Worm (Caenorhabditis elegans): ENCODE results near the gene ceh-79.

DNA sequence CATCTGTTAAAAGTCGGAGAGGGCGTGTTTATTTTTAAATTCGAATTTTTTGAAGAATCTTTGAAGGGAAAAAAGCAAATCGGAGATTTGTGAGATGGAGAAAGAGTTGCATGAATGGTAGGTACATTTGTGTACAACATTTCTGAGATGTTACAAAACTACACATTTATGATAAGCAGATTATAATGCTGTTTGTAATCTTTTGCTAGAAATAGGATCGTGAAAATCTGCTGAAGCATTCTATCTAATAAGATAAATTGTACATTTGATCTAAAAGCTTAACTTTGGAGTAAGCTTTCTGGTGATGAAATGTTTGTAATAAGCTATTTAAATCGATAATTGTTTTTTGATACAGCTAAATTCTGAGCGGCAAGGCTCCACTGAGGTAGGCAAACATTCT is 29.4 kb upstream of the ceh-79 start:
- TF ChIP-seq mbf-1 (tag; optimal IDR thresholded peaks at IDR 0.05), result no peak
- TF ChIP-seq snpc-4 (tag; optimal IDR thresholded peaks at IDR 0.05), result no peak
- TF ChIP-seq ama-1 (optimal IDR thresholded peaks at IDR 0.05), result no peak
- TF ChIP-seq ceh-82 (tag; optimal IDR thresholded peaks at IDR 0.05), result no peak
- no peak for TF ChIP-seq nhr-23 (tag; optimal IDR thresholded peaks at IDR 0.05)
- TF ChIP-seq nhr-11 (tag; optimal IDR thresholded peaks at IDR 0.05), result no peak
- no peak for TF ChIP-seq zag-1 (tag; optimal IDR thresholded peaks at IDR 0.05)
- no peak for TF ChIP-seq ztf-11 (tag; optimal IDR thresholded peaks at IDR 0.05)
